Worm (Caenorhabditis elegans) whole organism, late embryonic: Measurements from ENCODE around the gene pfas-1.

Experiments used
- C08G9.2 ChIP-seq: sonication (generic microtip); optimal IDR thresholded peaks from 2 replicates; lab custom pipeline; 2016; ENCODE audit warnings: mild to moderate bottlenecking, missing genetic modification characterization, moderate library complexity, missing compliant biosample characterization
- K02D7.2 ChIP-seq: sonication (generic microtip); optimal IDR thresholded peaks from 2 replicates; lab custom pipeline; 2017; ENCODE audit warnings: mild to moderate bottlenecking, missing genetic modification characterization, missing compliant biosample characterization
- T23F11.4 ChIP-seq: fragments of 200-800 bp; sonication (Bioruptor generic); optimal IDR thresholded peaks from 2 replicates; lab custom pipeline; 2018; ENCODE audit warnings: mild to moderate bottlenecking, missing genetic modification characterization, missing compliant biosample characterization
- ahr-1 ChIP-seq: sonication (generic microtip); optimal IDR thresholded peaks from 2 replicates; lab custom pipeline; 2016; ENCODE audit warnings: missing genetic modification characterization, missing compliant biosample characterization
- ceh-14 ChIP-seq: sonication (generic microtip); optimal IDR thresholded peaks from 2 replicates; lab custom pipeline; 2016; ENCODE audit warnings: missing genotype, missing genetic modification characterization, missing compliant biosample characterization
- ceh-19 ChIP-seq: fragments of 200-800 bp; sonication (Bioruptor generic); optimal IDR thresholded peaks from 2 replicates; lab custom pipeline; 2018; ENCODE audit warnings: mild to moderate bottlenecking, missing genetic modification characterization, missing compliant biosample characterization
- ceh-2 ChIP-seq: sonication (generic microtip); optimal IDR thresholded peaks from 2 replicates; lab custom pipeline; 2016; ENCODE audit warnings: missing genotype, missing genetic modification characterization, missing compliant biosample characterization
- ceh-22 ChIP-seq: sonication (generic microtip); optimal IDR thresholded peaks from 2 replicates; lab custom pipeline; 2017; ENCODE audit warnings: missing biosample characterization, missing genetic modification characterization
- ceh-30 ChIP-seq: fragments of 150-350 bp; optimal IDR thresholded peaks from 2 replicates; lab custom pipeline; 2014; ENCODE audit warnings: missing biosample characterization, missing genetic modification characterization
- ceh-31 ChIP-seq: sonication (generic microtip); optimal IDR thresholded peaks from 2 replicates; lab custom pipeline; 2016; ENCODE audit warnings: missing genetic modification characterization, missing compliant biosample characterization
- ceh-34 ChIP-seq: sonication (generic microtip); optimal IDR thresholded peaks from 2 replicates; lab custom pipeline; 2016; ENCODE audit warnings: mild to moderate bottlenecking, missing genetic modification characterization, missing compliant biosample characterization
- ceh-6 ChIP-seq: fragments of 200-800 bp; sonication (Bioruptor generic); optimal IDR thresholded peaks from 2 replicates; lab custom pipeline; 2018; ENCODE audit warnings: mild to moderate bottlenecking, missing genetic modification characterization, missing compliant biosample characterization
- che-1 ChIP-seq: sonication (generic microtip); optimal IDR thresholded peaks from 2 replicates; lab custom pipeline; 2016; ENCODE audit warnings: mild to moderate bottlenecking, missing genetic modification characterization, missing compliant biosample characterization
- dmd-4 ChIP-seq: sonication (generic microtip); optimal IDR thresholded peaks from 2 replicates; lab custom pipeline; 2016; ENCODE audit warnings: borderline replicate concordance, missing genetic modification characterization, missing compliant biosample characterization
- dve-1 ChIP-seq: sonication (generic microtip); optimal IDR thresholded peaks from 2 replicates; lab custom pipeline; 2017; ENCODE audit warnings: antibody characterized with exemption, mild to moderate bottlenecking, missing genetic modification characterization, missing compliant biosample characterization
- elt-2 ChIP-seq: sonication (generic microtip); optimal IDR thresholded peaks from 2 replicates; lab custom pipeline; 2016; ENCODE audit warnings: missing genetic modification reagents, missing genetic modification characterization, missing compliant biosample characterization
- elt-4 ChIP-seq: sonication (generic microtip); optimal IDR thresholded peaks from 2 replicates; lab custom pipeline; 2016; ENCODE audit warnings: missing genetic modification characterization, missing compliant biosample characterization
- ets-4 ChIP-seq: sonication (generic microtip); optimal IDR thresholded peaks from 2 replicates; lab custom pipeline; 2016; ENCODE audit warnings: missing genetic modification characterization, missing compliant biosample characterization
- eyg-1 ChIP-seq: sonication (generic microtip); optimal IDR thresholded peaks from 2 replicates; lab custom pipeline; 2016; ENCODE audit warnings: missing genotype, missing genetic modification characterization, missing compliant biosample characterization
- fkh-6 ChIP-seq: sonication (generic microtip); optimal IDR thresholded peaks from 2 replicates; lab custom pipeline; 2016; ENCODE audit warnings: missing genetic modification characterization, missing compliant biosample characterization
- hlh-30 ChIP-seq: sonication (generic microtip); optimal IDR thresholded peaks from 2 replicates; lab custom pipeline; 2017; ENCODE audit warnings: antibody characterized with exemption, missing genetic modification characterization, missing compliant biosample characterization; ENCODE audit not compliant: insufficient read depth
- hlh-6 ChIP-seq: sonication (generic microtip); optimal IDR thresholded peaks from 2 replicates; lab custom pipeline; 2016; ENCODE audit warnings: missing genotype, missing genetic modification characterization, missing compliant biosample characterization
- hlh-8 ChIP-seq: sonication (generic microtip); optimal IDR thresholded peaks from 2 replicates; lab custom pipeline; 2016; ENCODE audit warnings: missing genotype, missing genetic modification characterization, missing compliant biosample characterization
- nfya-1 ChIP-seq: sonication (generic microtip); optimal IDR thresholded peaks from 2 replicates; lab custom pipeline; 2017; ENCODE audit warnings: missing genetic modification characterization, mild to moderate bottlenecking, missing compliant biosample characterization, antibody characterized with exemption, moderate library complexity
- pag-3 ChIP-seq: sonication (generic microtip); optimal IDR thresholded peaks from 2 replicates; lab custom pipeline; 2016; ENCODE audit warnings: missing compliant biosample characterization, missing genetic modification characterization, borderline replicate concordance
- pros-1 ChIP-seq: fragments of 150-350 bp; optimal IDR thresholded peaks from 2 replicates; lab custom pipeline; 2014; ENCODE audit warnings: missing biosample characterization, missing genetic modification reagents, missing genetic modification characterization
- ref-2 ChIP-seq: sonication (generic microtip); optimal IDR thresholded peaks from 2 replicates; lab custom pipeline; 2016; ENCODE audit warnings: missing genetic modification characterization, missing compliant biosample characterization
- rnt-1 ChIP-seq: sonication (generic microtip); optimal IDR thresholded peaks from 2 replicates; lab custom pipeline; 2016; ENCODE audit warnings: missing genetic modification characterization, missing compliant biosample characterization
- sdc-2 ChIP-seq: sonication (generic microtip); optimal IDR thresholded peaks from 2 replicates; lab custom pipeline; 2016; ENCODE audit warnings: missing genotype, missing genetic modification characterization, missing compliant biosample characterization
- sox-2 ChIP-seq: fragments of 200-800 bp; sonication (Bioruptor generic); IDR thresholded peaks from 2 replicates; pipeline ENCODE4 v1.3.6; 2022; ENCODE audit warnings: missing genetic modification reagents, missing genetic modification characterization, missing compliant biosample characterization
- syd-9 ChIP-seq: sonication (generic microtip); optimal IDR thresholded peaks from 2 replicates; lab custom pipeline; 2016; ENCODE audit warnings: mild to moderate bottlenecking, missing genetic modification characterization, moderate library complexity, missing compliant biosample characterization
- tbx-2 ChIP-seq: sonication (generic microtip); optimal IDR thresholded peaks from 2 replicates; lab custom pipeline; 2016; ENCODE audit warnings: missing genetic modification characterization, missing compliant biosample characterization
- unc-42 ChIP-seq: sonication (generic microtip); optimal IDR thresholded peaks from 2 replicates; lab custom pipeline; 2016; ENCODE audit warnings: missing genotype, missing genetic modification characterization, missing compliant biosample characterization
- unc-55 ChIP-seq: sonication (generic microtip); optimal IDR thresholded peaks from 2 replicates; lab custom pipeline; 2017; ENCODE audit warnings: missing biosample characterization, missing genetic modification reagents, missing genetic modification characterization
- zip-5 ChIP-seq: sonication (generic microtip); optimal IDR thresholded peaks from 2 replicates; lab custom pipeline; 2016; ENCODE audit warnings: missing genetic modification characterization, missing compliant biosample characterization

Gene pfas-1

DNA sequence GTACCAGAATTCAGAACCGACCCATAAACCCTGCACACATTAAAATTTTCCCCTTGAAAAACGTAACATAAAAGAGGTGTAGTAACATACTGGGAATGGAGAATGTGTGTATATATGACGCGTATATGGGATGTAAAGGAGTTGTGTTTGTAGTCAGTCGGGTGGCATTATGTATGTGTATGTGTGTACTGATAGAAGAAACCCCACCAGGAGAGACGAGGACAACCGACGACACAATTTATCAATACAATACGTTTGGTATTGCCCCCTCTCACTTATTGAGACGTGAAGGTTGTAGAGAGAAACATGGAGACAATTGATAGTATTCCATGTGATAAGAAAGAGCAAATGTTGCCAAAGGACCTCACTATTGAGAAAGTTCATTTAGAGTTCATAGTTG lies 25.0 kb upstream of the pfas-1 start:
- TF ChIP-seq T23F11.4 (GFP tag; lab: Kevin White, UChicago), result peak; percentile 7
- TF ChIP-seq C08G9.2 (tag; lab: Kevin White, UChicago), result no peak
- no peak for TF ChIP-seq pros-1 (tag; lab: Kevin White, UChicago)
- TF ChIP-seq zip-5 (tag; lab: Kevin White, UChicago), result no peak
- TF ChIP-seq elt-4, result no peak
- no peak for TF ChIP-seq sox-2
- no peak for TF ChIP-seq dmd-4 (tag; lab: Kevin White, UChicago)
- peak; percentile 35 for TF ChIP-seq elt-2 (tag; lab: Kevin White, UChicago)
- TF ChIP-seq sdc-2 (tag; lab: Kevin White, UChicago), result no peak

DNA sequence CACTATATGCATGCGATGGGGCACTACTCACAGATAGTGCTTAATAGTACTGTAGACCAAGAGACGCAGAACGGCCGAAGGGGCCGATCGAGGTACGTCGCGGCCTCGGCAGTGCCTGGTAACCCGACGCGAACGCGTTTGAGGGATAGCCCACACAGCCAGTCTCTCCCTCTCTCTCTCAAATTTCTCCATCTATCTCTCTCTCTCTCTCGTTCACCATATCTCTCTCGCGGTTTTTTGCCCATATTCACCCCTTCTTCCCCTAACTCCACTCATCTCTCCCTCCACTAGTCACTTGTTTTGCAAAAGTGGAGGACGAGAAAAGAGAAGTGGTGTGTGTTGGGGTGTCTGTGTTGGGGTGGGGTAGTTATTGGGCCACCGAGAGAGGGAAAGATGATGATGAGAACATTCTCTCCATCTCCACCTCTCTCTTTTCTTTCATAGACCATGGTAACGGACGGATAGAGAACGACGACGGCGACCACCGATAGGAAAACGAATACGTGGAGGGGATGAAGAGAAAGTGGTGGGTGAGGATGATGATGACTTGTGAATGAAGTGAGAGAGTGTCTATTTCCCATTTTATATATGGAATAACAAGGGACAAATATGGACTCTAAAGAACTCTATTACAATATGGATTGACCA lies 23.8 kb upstream of the pfas-1 start:
- TF ChIP-seq K02D7.2 (tag; lab: Kevin White, UChicago) (no peak), nfya-1 (tag; lab: Kevin White, UChicago) (peak; percentile 79), fkh-6 (tag; lab: Kevin White, UChicago) (no peak), syd-9 (tag; lab: Kevin White, UChicago) (peak; percentile 34), che-1 (peak; percentile 40), hlh-8 (tag; lab: Kevin White, UChicago) (peak; percentile 29), ceh-2 (tag; lab: Kevin White, UChicago) (peak; percentile 41), hlh-6 (tag; lab: Kevin White, UChicago) (peak; percentile 81), pag-3 (tag; lab: Kevin White, UChicago) (no peak), ets-4 (tag; lab: Kevin White, UChicago) (peak; percentile 27), tbx-2 (tag; lab: Kevin White, UChicago) (peak; percentile 64), unc-55 (GFP tag; lab: Kevin White, UChicago) (peak; percentile 48), unc-42 (tag; lab: Kevin White, UChicago) (peak; percentile 20), C08G9.2 (tag; lab: Kevin White, UChicago) (peak; percentile 26), sdc-2 (tag; lab: Kevin White, UChicago) (peak; percentile 48), hlh-30 (tag; lab: Kevin White, UChicago) (peak; percentile 60), T23F11.4 (GFP tag; lab: Kevin White, UChicago) (peak; percentile 99), ref-2 (tag; lab: Kevin White, UChicago) (peak; percentile 63), ceh-6 (GFP tag; lab: Kevin White, UChicago) (peak; percentile 49), ceh-30 (tag; lab: Kevin White, UChicago) (peak; percentile 38), ahr-1 (no peak), eyg-1 (tag; lab: Kevin White, UChicago) (peak; percentile 8), dve-1 (tag; lab: Kevin White, UChicago) (no peak), ceh-14 (tag; lab: Kevin White, UChicago) (no peak), pros-1 (tag; lab: Kevin White, UChicago) (peak; percentile 68), ceh-19 (peak; percentile 71), elt-2 (tag; lab: Kevin White, UChicago) (peak; percentile 33), ceh-22 (tag; lab: Kevin White, UChicago) (no peak), rnt-1 (peak; percentile 36), ceh-31 (tag; lab: Kevin White, UChicago) (peak; percentile 70), ceh-34 (tag; lab: Kevin White, UChicago) (peak; percentile 92), dmd-4 (tag; lab: Kevin White, UChicago) (peak; percentile 43)
- TF ChIP-seq, all 69 proteins: peak for 25

DNA sequence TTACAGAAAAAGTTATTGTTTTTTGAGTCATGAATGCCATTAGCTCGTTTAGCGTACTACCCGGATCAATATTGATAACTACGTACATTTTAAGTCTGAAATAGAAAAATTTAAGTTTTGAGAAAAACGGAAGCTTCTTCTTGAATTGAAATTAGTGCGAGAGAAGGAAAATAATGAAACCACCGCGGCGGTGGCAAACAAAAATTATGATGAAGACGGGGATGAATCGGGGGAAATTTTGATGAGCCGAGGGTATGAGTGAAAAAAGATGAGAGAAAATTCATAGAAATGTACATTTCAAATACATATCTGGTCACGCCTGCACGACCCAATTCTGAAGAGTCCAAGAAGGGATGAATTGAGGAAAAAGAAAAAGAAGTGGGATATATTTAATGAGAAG lies 22.2 kb upstream of the pfas-1 start, which contains the start of gene T23F11.4:
Gene T23F11.4, minus strand, starts transcription at position 101 of the 400 bp plus-strand sequence.
- TF ChIP-seq C08G9.2 (tag; lab: Kevin White, UChicago) (no peak), ceh-14 (tag; lab: Kevin White, UChicago) (no peak), ceh-19 (no peak), elt-4 (no peak)
